Fruit fly (Drosophila melanogaster) whole organism: ENCODE data around the gene Grik.

Experiments
- CG8478 ChIP-seq: fragments of >200 bp; optimal IDR thresholded peaks from 2 replicates; lab custom pipeline; 2018; ENCODE audit warnings: inconsistent platforms
- Dll ChIP-seq: fragments of >200 bp; optimal IDR thresholded peaks from 2 replicates; lab custom pipeline; 2017
- EcR ChIP-seq, 2 experiments: fragments of >200 bp; optimal IDR thresholded peaks; 2 replicates each; lab custom pipeline; 2017; ENCODE audit warnings: missing biosample characterization in 2 of 2, missing genetic modification characterization in 2 of 2, missing genetic modification reagents in 2 of 2
- pan ChIP-seq: fragments of >200 bp; optimal IDR thresholded peaks from 2 replicates; lab custom pipeline; 2017
- psq ChIP-seq: fragments of >200 bp; optimal IDR thresholded peaks from 2 replicates; lab custom pipeline; 2017
- usp ChIP-seq: fragments of >200 bp; optimal IDR thresholded peaks from 2 replicates; lab custom pipeline; 2017; ENCODE audit warnings: missing biosample characterization, missing genetic modification characterization, mixed read lengths

Gene Grik

DNA sequence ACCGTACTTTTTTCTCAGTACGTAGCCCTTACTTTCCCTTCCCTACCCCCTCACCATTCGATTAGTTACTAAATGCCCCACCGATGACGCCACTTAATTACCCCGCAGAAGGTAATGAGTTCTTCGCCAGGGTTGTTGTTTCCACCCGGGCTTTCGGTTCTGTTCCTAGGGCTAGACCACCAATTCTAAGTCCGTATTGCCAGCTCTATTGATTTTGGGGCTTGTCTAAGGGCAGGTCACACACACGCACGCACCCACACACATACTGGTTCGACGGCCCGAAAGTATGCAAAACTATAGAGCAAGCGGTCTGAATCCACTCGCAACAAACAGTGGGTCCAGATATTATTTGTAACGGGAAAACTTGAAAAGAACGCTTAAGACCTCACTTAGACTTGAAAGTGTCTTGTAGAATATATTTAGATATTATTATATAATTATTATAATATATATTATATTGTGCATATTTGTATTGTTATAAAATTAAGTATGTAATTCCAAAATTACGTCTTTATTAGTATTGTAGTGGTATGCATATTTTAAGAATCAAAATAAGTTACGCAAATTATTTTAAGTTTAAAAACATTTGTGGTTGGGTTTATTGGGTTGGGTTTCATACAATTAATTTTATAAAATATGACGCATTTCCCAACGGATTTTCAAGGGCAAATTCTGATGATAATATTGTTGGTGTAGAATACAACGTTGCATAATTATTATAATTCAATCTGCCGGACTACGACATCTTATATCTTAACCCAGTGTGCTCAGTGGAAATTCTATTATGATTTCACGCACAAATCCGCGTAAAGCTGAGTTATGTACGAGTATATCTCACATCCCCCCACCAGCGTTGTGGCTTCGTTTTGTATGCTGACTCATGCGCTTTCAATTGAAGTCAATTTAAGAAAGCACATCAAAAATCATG is 48.3 kb downstream of the Grik start:
- no peak for TF ChIP-seq pan (lab: Kevin White, UChicago)
- no peak for TF ChIP-seq CG8478 (lab: Kevin White, UChicago)
- TF ChIP-seq EcR (GFP tag; optimal IDR thresholded peaks at IDR 0.05; lab: Kevin White, UChicago) = no peak
- TF ChIP-seq psq (lab: Kevin White, UChicago) = no peak
- no peak for TF ChIP-seq usp (GFP tag; lab: Kevin White, UChicago)
- TF ChIP-seq Dll = no peak

DNA sequence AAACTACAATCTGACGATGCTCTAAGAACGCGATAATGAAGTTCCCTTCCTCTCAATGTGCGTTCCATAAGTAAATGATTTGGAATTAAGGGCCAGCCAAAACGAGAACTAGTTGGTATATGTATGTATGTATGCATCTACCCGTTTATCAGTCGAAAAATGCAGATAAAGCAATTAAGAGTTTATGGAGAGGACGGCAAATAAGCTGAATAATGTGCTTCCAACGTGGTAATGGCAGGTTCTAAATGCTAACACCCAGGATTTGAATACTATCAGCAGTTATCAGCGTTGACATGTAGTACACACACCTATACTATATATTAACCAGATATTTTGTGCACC is 48.9 kb downstream of the Grik start:
- TF ChIP-seq pan (lab: Kevin White, UChicago) = no peak

DNA sequence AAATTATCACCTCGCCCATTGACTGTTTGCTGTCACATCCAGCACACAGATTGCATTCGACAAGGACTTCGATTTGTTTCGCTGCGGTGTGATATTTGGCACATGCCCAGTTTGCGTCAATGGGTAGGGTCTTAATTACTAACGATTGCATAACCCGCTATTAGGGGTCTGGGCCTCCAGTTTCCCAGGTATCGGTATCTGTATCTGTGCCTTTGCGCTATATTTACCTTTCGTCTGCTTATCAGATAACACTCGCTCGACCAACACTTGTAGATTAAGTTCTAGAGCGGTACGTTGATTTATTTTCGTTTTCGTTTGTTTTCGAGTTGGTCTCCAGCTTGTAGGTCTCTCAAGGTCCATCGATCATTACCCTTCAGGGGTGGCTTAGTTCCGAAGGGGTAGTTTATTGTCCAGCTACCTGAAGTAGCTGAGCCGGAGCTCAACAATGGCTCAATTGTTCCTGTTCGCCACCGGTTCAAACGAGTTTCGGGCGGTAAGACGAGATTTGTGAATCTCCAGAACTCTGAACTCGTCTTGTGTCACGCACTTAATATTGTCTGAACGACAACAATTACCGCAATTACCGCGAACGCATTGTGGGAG is 49.7 kb downstream of the Grik start:
- no peak for TF ChIP-seq psq (lab: Kevin White, UChicago)
- no peak for TF ChIP-seq Dll
- no peak for TF ChIP-seq pan (lab: Kevin White, UChicago)
- TF ChIP-seq CG8478 (lab: Kevin White, UChicago) = no peak
- no peak for TF ChIP-seq EcR (GFP tag; optimal IDR thresholded peaks at IDR 0.05; lab: Kevin White, UChicago)
- no peak for TF ChIP-seq usp (GFP tag; lab: Kevin White, UChicago)

DNA sequence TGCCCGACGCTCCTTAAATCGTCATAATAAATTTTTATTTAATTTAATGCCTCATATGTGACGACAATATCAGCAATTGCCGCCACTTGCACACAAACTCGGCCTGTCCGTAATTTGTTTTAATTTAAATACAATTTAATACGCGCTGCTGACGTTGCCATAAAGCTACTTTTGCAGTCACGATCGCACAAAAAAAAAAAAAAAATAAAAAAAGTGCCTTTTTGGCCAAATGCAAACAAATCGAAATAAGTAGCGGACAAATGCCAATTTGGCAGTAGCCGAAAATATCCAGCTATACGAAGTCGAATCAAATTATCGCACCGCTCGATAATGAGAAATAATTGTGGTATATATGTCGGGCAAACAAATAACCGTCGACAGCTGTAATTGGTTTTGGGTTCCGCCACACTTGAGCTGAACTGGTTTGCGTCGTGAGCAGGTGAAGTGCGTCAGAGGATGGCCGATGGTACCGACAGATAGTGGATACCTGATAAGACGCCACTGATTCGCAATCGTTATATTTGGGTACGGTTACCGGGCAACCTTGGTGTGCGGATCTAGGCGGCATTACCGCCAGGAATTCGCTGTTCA is 50.8 kb downstream of the Grik start:
- TF ChIP-seq EcR (GFP tag; optimal IDR thresholded peaks at IDR 0.05; lab: Kevin White, UChicago) = no peak
- TF ChIP-seq CG8478 (lab: Kevin White, UChicago) = no peak
- TF ChIP-seq psq (lab: Kevin White, UChicago) = no peak
- no peak for TF ChIP-seq Dll
- TF ChIP-seq usp (GFP tag; lab: Kevin White, UChicago) = no peak
- TF ChIP-seq pan (lab: Kevin White, UChicago) = no peak

DNA sequence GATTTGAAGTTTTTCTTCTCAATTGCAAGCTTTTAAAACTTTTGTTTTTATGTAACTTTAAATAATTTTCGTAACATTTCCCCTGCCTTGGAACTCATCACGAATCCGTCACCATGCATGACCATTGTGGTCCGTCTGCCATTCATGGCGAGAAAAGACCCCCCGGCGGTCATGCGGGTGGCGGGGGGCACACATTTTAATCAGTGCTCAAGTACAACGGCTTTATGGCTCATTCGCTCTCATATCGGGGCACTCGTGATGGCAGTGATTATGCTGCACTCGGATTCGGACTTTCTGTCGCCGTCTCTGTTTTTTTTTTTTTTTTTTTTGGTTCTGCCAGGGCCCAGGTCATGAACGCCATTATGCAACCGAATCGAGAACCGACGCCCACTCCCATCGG is 52.8 kb downstream of the Grik start:
- TF ChIP-seq pan (lab: Kevin White, UChicago) (no peak), Dll (no peak), CG8478 (lab: Kevin White, UChicago) (no peak), usp (GFP tag; lab: Kevin White, UChicago) (no peak), EcR (GFP tag; optimal IDR thresholded peaks at IDR 0.05; lab: Kevin White, UChicago) (no peak), psq (lab: Kevin White, UChicago) (no peak)

DNA sequence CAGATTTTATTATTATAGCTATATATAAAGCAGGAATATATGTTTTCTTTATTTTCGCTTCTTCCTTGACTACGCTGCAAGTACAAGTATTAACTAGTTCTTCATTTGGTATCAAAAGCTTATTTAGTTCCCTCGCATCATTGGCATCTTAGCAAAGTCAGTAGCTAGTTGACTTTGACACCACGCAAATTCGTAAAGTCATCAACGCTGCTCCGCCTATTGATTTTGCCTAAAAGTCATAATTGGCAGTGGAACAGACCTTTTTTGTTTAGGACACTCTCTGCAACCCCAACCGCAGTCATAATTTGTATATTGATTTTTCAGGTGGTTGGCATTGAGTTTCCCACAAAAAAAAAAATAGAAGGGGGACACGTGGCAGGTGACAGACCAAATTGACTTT is 53.4 kb downstream of the Grik start:
- TF ChIP-seq Dll (no peak), pan (lab: Kevin White, UChicago) (no peak), psq (lab: Kevin White, UChicago) (no peak), EcR (GFP tag; optimal IDR thresholded peaks at IDR 0.05; lab: Kevin White, UChicago) (no peak), CG8478 (lab: Kevin White, UChicago) (no peak), usp (GFP tag; lab: Kevin White, UChicago) (no peak)

DNA sequence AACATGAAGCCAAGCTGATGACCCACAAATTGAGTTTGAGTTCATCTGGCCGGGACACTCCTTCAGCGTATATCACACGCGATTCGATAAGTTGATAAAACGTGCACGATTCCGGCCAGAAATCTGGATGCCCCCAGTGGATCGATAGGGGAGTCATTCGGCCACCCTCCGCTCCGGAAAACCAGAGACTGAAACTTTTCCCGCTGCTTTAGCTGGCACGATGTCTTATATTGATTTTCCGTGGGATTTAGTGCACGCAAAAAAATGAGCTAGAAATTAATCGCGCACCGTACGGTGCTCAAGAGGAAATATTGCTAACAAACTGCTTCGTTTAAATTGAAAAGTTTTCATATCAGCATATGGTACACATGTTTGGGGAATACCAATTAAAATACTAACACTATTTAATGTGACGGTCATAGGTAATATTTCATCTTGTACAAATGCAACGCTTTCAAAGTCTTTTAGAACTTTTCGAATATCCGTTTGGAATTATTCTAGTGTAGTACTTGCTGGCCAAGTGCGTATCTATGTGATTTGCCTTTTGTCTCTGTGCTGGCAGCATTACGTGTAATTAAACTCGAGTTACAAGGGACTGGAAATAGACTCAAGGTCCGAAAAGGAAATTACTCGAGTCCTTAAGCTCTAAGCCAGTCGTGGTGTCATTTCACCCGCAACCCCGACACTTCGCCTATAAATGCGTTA is 54.3 kb downstream of the Grik start:
- TF ChIP-seq Dll (no peak), usp (GFP tag; lab: Kevin White, UChicago) (no peak), psq (lab: Kevin White, UChicago) (no peak), EcR (GFP tag; optimal IDR thresholded peaks at IDR 0.05; lab: Kevin White, UChicago) (no peak), CG8478 (lab: Kevin White, UChicago) (no peak), pan (lab: Kevin White, UChicago) (no peak)

DNA sequence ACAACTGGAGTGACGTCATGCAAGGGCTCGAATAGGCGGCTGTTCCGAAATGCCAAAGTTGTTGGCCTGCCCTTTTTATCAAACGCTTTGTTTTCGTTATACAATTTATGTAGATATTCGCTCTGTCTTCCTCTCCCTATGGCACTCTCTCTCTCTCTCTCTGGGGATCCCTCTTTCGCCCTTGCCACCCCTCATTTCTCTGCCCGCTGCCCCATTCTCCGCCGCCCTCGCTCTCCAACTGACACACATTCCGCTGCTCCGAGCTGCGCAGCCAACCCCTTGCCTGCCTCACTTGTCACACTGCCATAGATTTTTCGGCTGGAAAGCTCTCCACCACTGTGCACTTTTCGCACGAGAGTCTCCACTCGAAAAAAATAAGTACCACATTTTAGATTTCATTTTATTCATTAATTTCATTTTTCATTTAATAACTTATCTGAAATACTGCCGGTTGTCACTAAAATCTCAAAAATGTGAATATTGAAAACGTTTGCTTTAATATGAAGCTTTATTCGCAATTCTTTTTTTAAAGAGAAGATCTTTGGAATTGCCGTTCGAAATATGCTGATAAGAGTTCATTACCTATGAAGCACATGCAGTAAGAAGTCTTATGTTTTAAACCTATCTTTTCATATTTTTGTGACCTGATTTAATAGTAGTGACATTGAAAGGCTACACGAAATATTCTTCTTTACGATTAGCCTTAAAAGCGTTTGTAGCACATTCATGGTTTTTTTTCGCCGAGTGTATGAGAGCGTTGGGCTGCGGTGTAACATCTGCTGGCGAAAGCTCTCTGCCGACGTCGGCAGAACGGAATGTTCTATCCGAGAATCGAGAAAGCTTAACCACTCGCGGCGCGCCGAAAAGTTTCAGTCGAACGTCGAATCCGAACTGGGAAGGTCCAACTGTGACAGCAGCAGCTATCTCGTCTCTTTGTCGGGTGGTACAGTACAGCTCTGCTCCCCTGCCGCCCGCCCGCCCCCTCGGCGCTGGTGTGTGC is 55.4 kb downstream of the Grik start:
- TF ChIP-seq Dll = peak; percentile 88
- no peak for TF ChIP-seq usp (GFP tag; lab: Kevin White, UChicago)
